Worm (Caenorhabditis elegans): ENCODE data around the gene T12E12.6.

The T12E12.6 gene

DNA sequence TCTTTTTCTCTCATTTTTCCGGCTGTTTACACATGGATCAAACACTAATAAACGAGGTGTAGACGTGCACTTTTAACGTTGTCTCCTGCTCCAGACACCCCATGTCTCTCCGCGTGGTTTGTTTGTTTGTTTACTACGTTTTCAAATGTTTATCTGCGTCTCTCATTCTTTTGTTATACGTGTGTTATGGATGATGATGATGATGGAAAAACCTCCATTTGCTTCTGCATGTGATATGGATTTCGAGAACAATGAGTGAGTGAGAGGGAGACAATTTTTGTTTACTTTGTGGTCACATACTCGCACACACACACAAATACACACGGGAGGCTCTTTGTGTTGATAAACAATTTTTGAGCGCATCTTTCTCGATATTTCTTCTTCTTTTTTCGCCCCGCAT, 30.5 kb upstream of the T12E12.6 start (continued):
- TF ChIP-seq dpl-1 (GFP tag; optimal IDR thresholded peaks at IDR 0.05) (peak in 2 of 3 experiments; percentile 16 to 27), lin-35 (GFP tag; optimal IDR thresholded peaks at IDR 0.05) (peak in 1 of 2 experiments; percentile 57), aha-1 (tag; optimal IDR thresholded peaks at IDR 0.05) (peak; percentile 18), ceh-63 (GFP tag; optimal IDR thresholded peaks at IDR 0.05) (no peak), nhr-47 (tag; optimal IDR thresholded peaks at IDR 0.05) (peak; percentile 79), C34B4.2 (tag; optimal IDR thresholded peaks at IDR 0.05) (no peak), ceh-82 (tag; optimal IDR thresholded peaks at IDR 0.05) (peak in 1 of 3 experiments; percentile 29), fkh-8 (tag; optimal IDR thresholded peaks at IDR 0.05) (peak; percentile 87), Y116A8C.19 (tag; optimal IDR thresholded peaks at IDR 0.05; ENCODE audit: borderline replicate concordance) (no peak), nhr-76 (tag; optimal IDR thresholded peaks at IDR 0.05) (no peak), snu-23 (GFP tag; optimal IDR thresholded peaks at IDR 0.05) (peak; percentile 52), lir-3 (tag; optimal IDR thresholded peaks at IDR 0.05; ENCODE audit: poor library complexity) (peak; percentile 29), F16B12.6 (tag; optimal IDR thresholded peaks at IDR 0.05) (no peak), lin-39 (tag; optimal IDR thresholded peaks at IDR 0.05) (no peak), nhr-90 (tag; optimal IDR thresholded peaks at IDR 0.05; ENCODE audit: poor library complexity) (peak; percentile 56), egl-13 (tag; optimal IDR thresholded peaks at IDR 0.05) (peak; percentile 73), nhr-85 (tag) (no peak), vab-15 (tag; optimal IDR thresholded peaks at IDR 0.05) (peak; percentile 40), blmp-1 (tag; optimal IDR thresholded peaks at IDR 0.05) (no peak), elt-2 (tag; optimal IDR thresholded peaks at IDR 0.05) (peak; percentile 68), ama-1 (optimal IDR thresholded peaks at IDR 0.05) (no peak), nhr-237 (tag; optimal IDR thresholded peaks at IDR 0.05) (peak; percentile 2), nhr-28 (tag; optimal IDR thresholded peaks at IDR 0.05) (no peak), sup-37 (GFP tag; optimal IDR thresholded peaks at IDR 0.05) (peak; percentile 32), hlh-17 (GFP tag; optimal IDR thresholded peaks at IDR 0.05; ENCODE audit: borderline replicate concordance) (no peak), unc-62 (GFP tag; optimal IDR thresholded peaks at IDR 0.05) (no peak), nhr-12 (tag; optimal IDR thresholded peaks at IDR 0.05) (no peak), snpc-4 (tag; optimal IDR thresholded peaks at IDR 0.05) (peak; percentile 51), alr-1 (tag; optimal IDR thresholded peaks at IDR 0.05; ENCODE audit: borderline replicate concordance) (no peak), efl-3 (GFP tag; optimal IDR thresholded peaks at IDR 0.05) (no peak), mab-9 (GFP tag; IDR thresholded peaks at IDR 0.05) (peak; percentile 33; the same call in 1 of the 2 replicates)

DNA sequence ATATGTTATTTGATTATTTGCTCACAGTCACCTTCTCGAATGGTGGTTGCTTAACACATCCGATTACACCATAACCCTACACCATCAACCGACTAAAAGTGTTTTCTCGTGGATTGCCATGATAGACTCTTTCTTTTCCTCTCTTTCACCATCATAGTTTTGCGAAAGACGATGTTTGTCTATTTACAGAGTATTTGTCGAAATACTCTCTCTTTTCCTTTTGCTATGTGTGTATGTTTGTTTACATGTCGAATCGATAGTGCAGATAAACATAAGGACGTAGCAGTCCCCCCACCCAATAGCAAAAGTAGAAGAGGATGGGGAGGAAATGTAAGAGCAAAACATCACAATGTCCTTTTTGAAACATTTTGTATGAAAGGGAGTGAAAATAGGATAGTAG, 29.4 kb upstream of the T12E12.6 start:
- TF ChIP-seq ets-5 (GFP tag; IDR thresholded peaks at IDR 0.05) (no peak), pqm-1 (tag; optimal IDR thresholded peaks at IDR 0.05) (no peak), elt-2 (tag; optimal IDR thresholded peaks at IDR 0.05) (no peak), ceh-82 (tag; optimal IDR thresholded peaks at IDR 0.05) (no peak), unc-98 (GFP tag; IDR thresholded peaks at IDR 0.05) (no peak), hpl-2 (GFP tag; optimal IDR thresholded peaks at IDR 0.05) (no peak), mab-9 (GFP tag; IDR thresholded peaks at IDR 0.05) (0 out of 2 replicates have a peak, but pooled peaks have one; percentile 42), nhr-77 (tag; optimal IDR thresholded peaks at IDR 0.05) (peak; percentile 43), jun-1 (tag; optimal IDR thresholded peaks at IDR 0.05) (peak; percentile 7), mef-2 (tag; optimal IDR thresholded peaks at IDR 0.05) (no peak), lsy-2 (tag; optimal IDR thresholded peaks at IDR 0.05) (peak in 1 of 2 experiments; percentile 11), lin-14 (GFP tag; optimal IDR thresholded peaks at IDR 0.05) (peak; percentile 49), tbx-2 (tag; optimal IDR thresholded peaks at IDR 0.05) (peak; percentile 35), nhr-71 (tag; optimal IDR thresholded peaks at IDR 0.05) (peak; percentile 40)

Data from whole organism, L1 larva.